Worm (Caenorhabditis elegans) whole organism, midembryonic: ENCODE results near the gene ssq-4.
"Not testable (repeated sequence)": the region's sequence is repeated elsewhere in the genome, so short reads cannot be mapped to it uniquely, and the experiment has no call there.

Source experiments
- T22C8.4 ChIP-seq: fragments of 200-800 bp; sonication (Bioruptor generic); IDR thresholded peaks from 2 replicates; pipeline ENCODE4 v1.3.6; 2022; ENCODE audit warnings: missing genetic modification characterization, missing compliant biosample characterization
- flt-1 ChIP-seq: fragments of 200-800 bp; sonication (Bioruptor generic); IDR thresholded peaks from 2 replicates; pipeline ENCODE4 v1.3.6; 2022; ENCODE audit warnings: missing genetic modification characterization, missing compliant biosample characterization
- klf-2 ChIP-seq: fragments of 200-800 bp; sonication (Bioruptor generic); conservative IDR thresholded peaks from 2 replicates; pipeline ENCODE4 v1.3.6; 2022; ENCODE audit warnings: missing genetic modification reagents, missing genetic modification characterization, missing compliant biosample characterization
- ref-1 ChIP-seq: fragments of 200-800 bp; sonication (Bioruptor generic); conservative IDR thresholded peaks from 2 replicates; pipeline ENCODE4 v1.3.6; 2022; ENCODE audit warnings: missing genetic modification reagents, missing genetic modification characterization, missing compliant biosample characterization
- tab-1 ChIP-seq: fragments of 200-800 bp; sonication (Bioruptor generic); IDR thresholded peaks from 2 replicates; pipeline ENCODE4 v1.3.6; 2022; ENCODE audit warnings: missing genetic modification characterization, missing compliant biosample characterization
- ztf-29 ChIP-seq: fragments of 200-800 bp; sonication (Bioruptor generic); IDR thresholded peaks from 2 replicates; pipeline ENCODE4 v1.3.6; 2022; ENCODE audit warnings: missing genetic modification reagents, missing genetic modification characterization, missing compliant biosample characterization

DNA sequence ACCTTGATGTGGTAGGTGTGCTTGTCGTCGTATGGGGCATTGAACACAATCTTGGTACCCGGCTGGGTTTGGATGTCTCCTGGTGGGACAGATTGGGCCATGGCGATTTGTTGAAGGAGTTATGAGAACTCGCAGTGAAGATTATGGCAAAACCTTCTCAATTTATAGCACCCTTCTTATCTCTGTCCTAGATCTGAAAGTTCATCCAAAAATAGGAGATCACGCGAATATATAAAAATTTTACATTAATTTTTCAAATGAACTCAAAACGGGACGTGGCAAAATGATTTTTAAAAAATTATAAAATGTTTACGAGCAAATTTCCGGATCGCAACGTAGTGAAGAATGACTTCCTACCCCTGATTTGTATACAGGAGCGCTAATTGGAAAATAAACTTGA is 48.7 kb downstream of the ssq-4 start, which contains the start of gene msp-53:
- not testable (repeated sequence) for TF ChIP-seq T22C8.4; ztf-29; tab-1 (GFP tag; lab: Robert Waterston, UW); flt-1 (GFP tag; lab: Robert Waterston, UW); klf-2; ref-1 (GFP tag; lab: Robert Waterston, UW)
